Worm (Caenorhabditis elegans) whole organism, L4 larva: ENCODE results near the gene F31D5.6.

Experiments used
- F37D6.2 ChIP-seq: sonication (generic microtip); optimal IDR thresholded peaks from 2 replicates; lab custom pipeline; 2016; ENCODE audit warnings: mild to moderate bottlenecking, missing genetic modification characterization, missing compliant biosample characterization
- F44E2.7 ChIP-seq: fragments of 200-800 bp; sonication (Bioruptor generic); IDR thresholded peaks from 2 replicates; pipeline ENCODE4 v2.1.2; 2022; ENCODE audit warnings: missing genetic modification characterization, missing compliant biosample characterization
- F49E8.2 ChIP-seq: sonication (generic microtip); optimal IDR thresholded peaks from 2 replicates; lab custom pipeline; 2016; ENCODE audit warnings: missing compliant biosample characterization, mild to moderate bottlenecking, missing genetic modification characterization, borderline replicate concordance
- aha-1 ChIP-seq: fragments of 150-350 bp; peaks from one replicate; lab custom pipeline; 2014; ENCODE audit warnings: missing biosample characterization, missing genetic modification characterization
- attf-4 ChIP-seq: sonication (generic microtip); optimal IDR thresholded peaks from 3 replicates; lab custom pipeline; 2017; ENCODE audit warnings: missing biosample characterization, missing genetic modification characterization
- ceh-28 ChIP-seq: fragments of 150-350 bp; optimal IDR thresholded peaks from 2 replicates; lab custom pipeline; 2014; ENCODE audit warnings: missing biosample characterization, missing genetic modification reagents, missing genetic modification characterization
- ctbp-1 ChIP-seq: fragments of 200-800 bp; sonication (Bioruptor generic); IDR thresholded peaks from 2 replicates; pipeline ENCODE4 v1.3.6; 2022; ENCODE audit warnings: missing genetic modification reagents, missing genetic modification characterization, missing compliant biosample characterization
- dve-1 ChIP-seq: sonication (generic microtip); optimal IDR thresholded peaks from 2 replicates; lab custom pipeline; 2017; ENCODE audit warnings: antibody characterized with exemption, mild to moderate bottlenecking, missing genetic modification characterization, missing compliant biosample characterization; ENCODE audit not compliant: insufficient read depth
- lin-1 ChIP-seq: fragments of 200-800 bp; sonication (Bioruptor generic); IDR thresholded peaks from 2 replicates; pipeline ENCODE4 v1.3.6; 2022; ENCODE audit warnings: missing genetic modification reagents, missing genetic modification characterization, missing compliant biosample characterization
- madf-5 ChIP-seq, 2 experiments: fragments of 200-800 bp; sonication (Bioruptor generic); IDR thresholded peaks; 2 replicates each; pipeline ENCODE4 v1.3.6; 2022; ENCODE audit warnings: missing compliant biosample characterization in 2 of 2, missing genetic modification characterization in 2 of 2
- mdl-1 ChIP-seq, 2 experiments: fragments of 150-350 bp in 1 of 2; sonication (generic microtip) in 1 of 2; optimal IDR thresholded peaks; 2 replicates each; lab custom pipeline; 2014 to 2017; ENCODE audit warnings: missing biosample characterization in 2 of 2, missing genetic modification characterization in 2 of 2
- nhr-237 ChIP-seq: sonication (generic microtip); optimal IDR thresholded peaks from 2 replicates; lab custom pipeline; 2017; ENCODE audit warnings: missing biosample characterization, missing genetic modification characterization
- nhr-42 ChIP-seq: fragments of 200-800 bp; sonication (Bioruptor generic); IDR thresholded peaks from 2 replicates; pipeline ENCODE4 v1.3.6; 2022; ENCODE audit warnings: missing genetic modification characterization, missing compliant biosample characterization
- nhr-76 ChIP-seq: fragments of 150-350 bp; optimal IDR thresholded peaks from 2 replicates; lab custom pipeline; 2014; ENCODE audit warnings: missing biosample characterization, missing genetic modification characterization
- nhr-77 ChIP-seq: fragments of 150-350 bp; optimal IDR thresholded peaks from 2 replicates; lab custom pipeline; 2014; ENCODE audit warnings: missing biosample characterization, missing genetic modification characterization
- rbr-2 ChIP-seq: sonication (generic microtip); optimal IDR thresholded peaks from 2 replicates; lab custom pipeline; 2016; ENCODE audit warnings: missing genotype, missing genetic modification characterization, missing compliant biosample characterization
- snpc-1.2 ChIP-seq: fragments of 200-800 bp; sonication (Bioruptor generic); IDR thresholded peaks from 2 replicates; pipeline ENCODE4 v1.3.6; 2022; ENCODE audit warnings: missing genetic modification reagents, missing genetic modification characterization, missing compliant biosample characterization
- spr-1 ChIP-seq: sonication (generic microtip); optimal IDR thresholded peaks from 2 replicates; lab custom pipeline; 2016; ENCODE audit warnings: mild to moderate bottlenecking, missing genetic modification characterization, missing compliant biosample characterization
- spr-3 ChIP-seq: fragments of 200-800 bp; sonication (Bioruptor generic); optimal IDR thresholded peaks from 2 replicates; lab custom pipeline; 2018; ENCODE audit warnings: mild to moderate bottlenecking, missing genetic modification characterization, missing compliant biosample characterization
- unc-39 ChIP-seq: sonication (generic microtip); optimal IDR thresholded peaks from 2 replicates; lab custom pipeline; 2017; ENCODE audit warnings: missing biosample characterization, missing genetic modification characterization

Gene F31D5.6

ce11 chrII:4256541-4257001 is 47.1 kb downstream of the F31D5.6 start, which contains the start of gene C16A11.7:
C16A11.7 (minus strand) TSS chrII:4256951.
- TF ChIP-seq lin-1: no peak
- TF ChIP-seq spr-1: no peak
- TF ChIP-seq ceh-28 (tag; lab: Kevin White, UChicago): peak; percentile 95
- TF ChIP-seq mdl-1 (tag; optimal IDR thresholded peaks at IDR 0.05; lab: Kevin White, UChicago): no peak

- no peak for TF ChIP-seq nhr-237 (tag; lab: Kevin White, UChicago)
- no peak for TF ChIP-seq F44E2.7 (GFP tag; lab: Robert Waterston, UW)
- no peak for TF ChIP-seq attf-4
- TF ChIP-seq dve-1 (tag; lab: Kevin White, UChicago): no peak
- no peak for TF ChIP-seq F49E8.2 (tag; lab: Kevin White, UChicago)
- TF ChIP-seq unc-39 (tag; lab: Kevin White, UChicago): no peak
- TF ChIP-seq rbr-2 (tag; lab: Kevin White, UChicago): no peak
- TF ChIP-seq madf-5 (GFP tag; IDR thresholded peaks at IDR 0.05; lab: Robert Waterston, UW): no peak
- no peak for TF ChIP-seq snpc-1.2 (GFP tag; lab: Robert Waterston, UW)
- no peak for TF ChIP-seq ctbp-1 (GFP tag; lab: Robert Waterston, UW)
- no peak for TF ChIP-seq F37D6.2
- TF ChIP-seq nhr-77: no peak
- no peak for TF ChIP-seq nhr-42
- no peak for TF ChIP-seq spr-3 (GFP tag; lab: Kevin White, UChicago)
- TF ChIP-seq nhr-76 (tag; lab: Kevin White, UChicago): no peak
- no peak for TF ChIP-seq aha-1 (tag; lab: Kevin White, UChicago)
Measured at ce11 chrII:4258683-4259082, 49.2 kb downstream of the F31D5.6 start, which contains the start of gene clec-135. clec-135 (minus strand) TSS chrII:4258783.
